Fruit fly (Drosophila melanogaster): ENCODE data around the gene CG33116.

The CG33116 gene

DNA sequence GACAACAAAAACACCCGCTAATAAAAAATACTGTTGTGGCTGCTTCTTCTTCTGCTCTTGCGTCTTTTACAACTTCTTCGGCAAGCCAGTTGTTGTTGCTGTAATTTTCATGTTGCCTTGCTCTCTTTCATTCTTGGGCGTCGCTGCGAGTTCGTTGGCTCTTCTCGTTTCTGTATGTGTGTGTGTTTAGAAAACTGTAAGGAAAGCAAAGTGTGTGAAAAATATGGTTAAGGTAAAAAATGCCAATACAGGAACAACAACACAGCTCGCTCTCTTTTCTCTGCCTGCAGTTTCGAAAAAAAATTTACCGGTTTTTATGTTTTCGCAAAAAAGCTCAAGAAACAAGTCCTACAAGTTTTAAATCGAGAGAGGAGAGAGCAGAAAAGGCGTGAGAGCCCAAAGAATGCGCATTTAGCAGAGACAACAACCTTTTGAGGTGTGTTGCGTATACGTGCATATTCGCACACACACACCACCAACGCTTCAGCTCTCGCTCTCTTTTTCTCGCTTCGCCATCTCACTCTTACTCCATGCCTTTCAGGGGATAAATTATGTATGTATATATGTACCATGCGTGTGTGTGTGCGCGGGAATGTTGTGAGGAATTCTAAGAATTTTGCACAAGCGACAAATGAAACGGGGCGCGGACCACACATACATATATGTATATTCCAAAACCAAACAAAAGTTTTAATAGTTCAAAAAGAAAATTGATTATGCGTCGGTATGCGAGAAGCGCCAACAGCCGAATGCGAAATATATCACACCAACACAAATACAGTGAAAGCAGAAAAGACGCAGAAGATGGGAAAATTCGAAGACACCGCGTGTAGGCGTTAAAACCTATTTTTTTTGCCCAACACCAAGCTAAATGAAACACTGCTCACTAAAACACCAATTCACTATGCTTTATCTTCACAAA lies 38.6 kb downstream of the CG33116 start:
- TF ChIP-seq CG10348 (GFP tag; IDR thresholded peaks at IDR 0.05) (no peak), CG8301 (tag; optimal IDR thresholded peaks at IDR 0.05) (no peak), rn (GFP tag; IDR thresholded peaks at IDR 0.05) (no peak), Snoo (tag; optimal IDR thresholded peaks at IDR 0.05) (no peak), CG14655 (GFP tag; optimal IDR thresholded peaks at IDR 0.05) (peak; percentile 27), CG4496 (GFP tag; IDR thresholded peaks at IDR 0.05) (no peak), CG17806 (tag; optimal IDR thresholded peaks at IDR 0.05) (no peak), CG15710 (tag; optimal IDR thresholded peaks at IDR 0.05) (no peak), Pif1A (GFP tag; optimal IDR thresholded peaks at IDR 0.05) (no peak), Ets98B (GFP tag; IDR thresholded peaks at IDR 0.05) (peak; percentile 68), CG13204 (GFP tag; optimal IDR thresholded peaks at IDR 0.05) (no peak), EcR (GFP tag; optimal IDR thresholded peaks at IDR 0.05) (peak; percentile 98), CG32121 (GFP tag; IDR thresholded peaks at IDR 0.05) (peak; percentile 49; the same call in 1 of the 2 replicates), CG12605 (GFP tag; IDR thresholded peaks at IDR 0.05) (peak; percentile 55; the same call in 1 of the 2 replicates), gl (tag; optimal IDR thresholded peaks at IDR 0.05) (no peak), D1 (tag; optimal IDR thresholded peaks at IDR 0.05) (no peak), fd96Ca (GFP tag; IDR thresholded peaks at IDR 0.05) (no peak; the same call in 2 of the 3 replicates), Pif1B (GFP tag; optimal IDR thresholded peaks at IDR 0.05) (peak; percentile 14), CG8159 (tag; optimal IDR thresholded peaks at IDR 0.05) (no peak)

DNA sequence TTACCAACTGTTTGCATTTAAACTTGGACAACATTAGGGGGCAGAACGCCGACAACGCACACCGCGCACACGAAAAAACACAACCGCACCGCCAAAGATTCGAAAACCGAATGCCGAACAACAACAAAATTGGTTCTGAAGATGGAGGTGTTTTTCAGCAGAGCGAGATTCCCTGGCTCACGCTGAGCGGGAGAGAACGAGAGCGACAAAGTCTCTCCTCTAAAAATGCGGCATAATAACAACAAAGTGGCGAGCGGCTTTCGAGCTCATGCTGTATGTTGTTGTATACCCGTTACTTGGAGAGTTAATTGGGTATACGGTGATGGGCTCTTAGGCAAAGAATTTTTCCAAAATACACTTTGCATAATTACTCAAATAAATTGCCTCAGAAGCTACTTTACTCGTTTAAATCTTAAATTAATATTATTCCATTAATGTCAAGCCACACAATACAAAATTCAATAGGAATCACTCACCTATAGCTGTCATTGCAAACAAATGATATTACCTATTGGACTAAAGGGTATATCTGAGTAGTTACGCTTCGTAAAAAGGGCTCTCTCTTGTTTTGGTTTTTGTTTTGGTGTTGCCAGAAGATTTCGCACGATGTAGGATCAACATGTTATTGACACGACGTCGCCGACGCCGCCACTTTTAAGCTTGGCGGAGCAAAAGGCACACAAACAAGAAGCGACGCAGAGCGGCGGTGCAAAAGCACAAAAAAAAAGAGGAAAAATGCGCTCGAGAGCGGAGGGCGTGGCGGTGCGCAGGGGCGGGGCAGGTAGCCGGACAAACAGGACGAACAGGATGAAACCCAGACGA lies 39.4 kb downstream of the CG33116 start:
- TF ChIP-seq gl (tag; optimal IDR thresholded peaks at IDR 0.05) (peak; percentile 83), CG32121 (GFP tag; IDR thresholded peaks at IDR 0.05) (peak; percentile 78), D1 (tag; optimal IDR thresholded peaks at IDR 0.05) (peak; percentile 89), CG9948 (tag; optimal IDR thresholded peaks at IDR 0.05) (peak; percentile 93), fd96Ca (GFP tag; IDR thresholded peaks at IDR 0.05) (peak; percentile 59; the same call in 1 of the 3 replicates), CG13204 (GFP tag; optimal IDR thresholded peaks at IDR 0.05) (peak; percentile 83), CG15710 (tag; optimal IDR thresholded peaks at IDR 0.05) (peak; percentile 92), CG34367 (tag; optimal IDR thresholded peaks at IDR 0.05) (peak; percentile 89), EcR (GFP tag; optimal IDR thresholded peaks at IDR 0.05) (peak; percentile 96), CG14655 (GFP tag; optimal IDR thresholded peaks at IDR 0.05) (peak; percentile 96), Snoo (tag; optimal IDR thresholded peaks at IDR 0.05) (peak; percentile 91), CG12605 (GFP tag; IDR thresholded peaks at IDR 0.05) (peak; percentile 50; the same call in 1 of the 2 replicates), rn (GFP tag; IDR thresholded peaks at IDR 0.05) (peak; percentile 28; the same call in 1 of the 2 replicates), CG8159 (tag; optimal IDR thresholded peaks at IDR 0.05) (peak; percentile 95), CG17806 (tag; optimal IDR thresholded peaks at IDR 0.05) (peak; percentile 93), Pif1A (GFP tag; optimal IDR thresholded peaks at IDR 0.05) (peak; percentile 95), CG8301 (tag; optimal IDR thresholded peaks at IDR 0.05) (peak; percentile 96), CG10348 (GFP tag; IDR thresholded peaks at IDR 0.05) (no peak; the same call in none of the 2 replicates), CG4496 (GFP tag; IDR thresholded peaks at IDR 0.05) (peak; percentile 60; the same call in 2 of the 3 replicates), Ets98B (GFP tag; IDR thresholded peaks at IDR 0.05) (peak; percentile 71), Pif1B (GFP tag; optimal IDR thresholded peaks at IDR 0.05) (peak; percentile 92)

DNA sequence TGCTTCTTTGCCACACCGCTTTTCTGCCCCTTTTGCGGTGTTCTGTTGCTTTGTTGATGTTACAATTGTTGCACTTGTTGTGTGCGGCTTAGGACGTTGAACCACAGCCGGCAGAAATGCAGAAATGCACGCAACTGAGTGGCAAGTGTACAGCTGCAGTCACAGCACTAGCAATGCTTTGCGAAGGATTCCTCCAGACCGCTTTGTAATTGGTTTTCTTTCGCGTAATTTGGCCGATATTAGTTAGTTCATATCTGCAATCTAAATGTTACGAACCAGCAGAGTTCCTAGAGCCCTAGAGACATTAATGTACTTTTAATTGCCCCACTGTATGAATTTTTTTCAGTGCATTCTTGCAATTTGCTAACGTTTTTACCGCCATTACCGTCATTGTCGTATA lies 41.1 kb downstream of the CG33116 start:
- TF ChIP-seq CG14655 (GFP tag; optimal IDR thresholded peaks at IDR 0.05): peak; percentile 82
- TF ChIP-seq CG12605 (GFP tag; IDR thresholded peaks at IDR 0.05): no peak
- peak; percentile 93 for TF ChIP-seq EcR (GFP tag; optimal IDR thresholded peaks at IDR 0.05)
- TF ChIP-seq fd96Ca (GFP tag; IDR thresholded peaks at IDR 0.05): peak; percentile 77
- no peak for TF ChIP-seq D1 (tag; optimal IDR thresholded peaks at IDR 0.05)
- TF ChIP-seq gl (tag; optimal IDR thresholded peaks at IDR 0.05): peak; percentile 6
- TF ChIP-seq CG9948 (tag; optimal IDR thresholded peaks at IDR 0.05): peak; percentile 42
- peak; percentile 77 for TF ChIP-seq CG4496 (GFP tag; IDR thresholded peaks at IDR 0.05)
- peak; percentile 60 for TF ChIP-seq CG17806 (tag; optimal IDR thresholded peaks at IDR 0.05)
- TF ChIP-seq Snoo (tag; optimal IDR thresholded peaks at IDR 0.05): peak; percentile 4
- TF ChIP-seq CG15710 (tag; optimal IDR thresholded peaks at IDR 0.05): no peak
- peak; percentile 42 for TF ChIP-seq CG8159 (tag; optimal IDR thresholded peaks at IDR 0.05)
- TF ChIP-seq CG8301 (tag; optimal IDR thresholded peaks at IDR 0.05): peak; percentile 75
- TF ChIP-seq Pif1B (GFP tag; optimal IDR thresholded peaks at IDR 0.05): peak; percentile 39
- no peak for TF ChIP-seq CG10348 (GFP tag; IDR thresholded peaks at IDR 0.05)
- peak; percentile 58 for TF ChIP-seq Pif1A (GFP tag; optimal IDR thresholded peaks at IDR 0.05)
- TF ChIP-seq CG13204 (GFP tag; optimal IDR thresholded peaks at IDR 0.05): no peak
- 0 out of 2 replicates have a peak, but pooled peaks have one; percentile 16 for TF ChIP-seq CG32121 (GFP tag; IDR thresholded peaks at IDR 0.05)
- 0 out of 2 replicates have a peak, but pooled peaks have one; percentile 29 for TF ChIP-seq rn (GFP tag; IDR thresholded peaks at IDR 0.05)
- TF ChIP-seq CG34367 (tag; optimal IDR thresholded peaks at IDR 0.05): peak; percentile 37

DNA sequence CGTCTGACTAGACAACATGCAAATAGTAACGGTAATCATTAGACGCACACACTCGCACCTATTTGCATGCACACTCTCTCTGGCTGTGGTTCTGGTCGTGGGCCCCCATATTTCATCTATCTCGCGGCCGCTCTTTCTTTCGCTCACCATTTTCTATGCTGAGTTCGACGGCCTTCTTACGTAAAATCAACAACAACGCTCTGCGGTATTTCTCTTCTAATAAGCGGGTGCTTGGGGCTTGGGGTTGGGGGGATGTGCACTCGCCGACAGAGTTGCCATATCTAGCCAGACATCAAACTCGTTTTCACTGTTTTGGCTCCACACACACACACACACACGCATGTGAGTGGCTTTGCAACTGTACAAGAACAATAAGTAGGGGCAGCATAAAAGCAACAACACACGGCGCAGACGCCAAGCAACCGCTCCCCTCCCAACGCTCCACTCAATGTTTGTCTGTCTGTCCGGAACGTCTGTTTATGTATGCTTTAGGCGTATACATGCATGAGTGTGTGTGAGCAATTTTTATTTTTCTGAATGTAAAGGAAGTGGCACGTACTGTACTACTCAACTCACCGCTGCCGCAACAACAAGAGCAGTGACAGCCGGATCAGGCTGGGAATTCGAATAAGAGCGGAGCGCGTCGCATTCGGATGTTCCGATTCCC lies 41.8 kb downstream of the CG33116 start:
- TF ChIP-seq rn (GFP tag; IDR thresholded peaks at IDR 0.05) (no peak), EcR (GFP tag; optimal IDR thresholded peaks at IDR 0.05) (peak; percentile 88), CG14655 (GFP tag; optimal IDR thresholded peaks at IDR 0.05) (no peak), CG8159 (tag; optimal IDR thresholded peaks at IDR 0.05) (no peak), Pif1A (GFP tag; optimal IDR thresholded peaks at IDR 0.05) (no peak), fd96Ca (GFP tag; IDR thresholded peaks at IDR 0.05) (peak; percentile 40; the same call in 1 of the 3 replicates)

All from whole organism, pupa.